Fruit fly (Drosophila melanogaster) whole organism: Measurements from ENCODE around the gene CG12725.

ENCODE experiments used
- CG8478 ChIP-seq: fragments of >200 bp; optimal IDR thresholded peaks from 2 replicates; lab custom pipeline; 2018; ENCODE audit warnings: inconsistent platforms
- Dll ChIP-seq: fragments of >200 bp; optimal IDR thresholded peaks from 2 replicates; lab custom pipeline; 2017
- EcR ChIP-seq, 2 experiments: fragments of >200 bp; optimal IDR thresholded peaks; 2 replicates each; lab custom pipeline; 2017; ENCODE audit warnings: missing biosample characterization in 2 of 2, missing genetic modification characterization in 2 of 2, missing genetic modification reagents in 2 of 2
- pan ChIP-seq: fragments of >200 bp; optimal IDR thresholded peaks from 2 replicates; lab custom pipeline; 2017
- psq ChIP-seq: fragments of >200 bp; optimal IDR thresholded peaks from 2 replicates; lab custom pipeline; 2017
- usp ChIP-seq: fragments of >200 bp; optimal IDR thresholded peaks from 2 replicates; lab custom pipeline; 2017; ENCODE audit warnings: missing biosample characterization, missing genetic modification characterization, mixed read lengths

Gene CG12725

dm6 chrX:13403962-13404830 is 1.5 kb upstream of the CG12725 start, which contains the start of gene GstT4:
TSS of gene GstT4 (plus strand) at chrX:13404749.
- no peak for TF ChIP-seq Dll (lab: Kevin White, UChicago)
- no peak for TF ChIP-seq psq (lab: Kevin White, UChicago)
- TF ChIP-seq usp (GFP tag; lab: Kevin White, UChicago) = no peak
- no peak for TF ChIP-seq CG8478 (lab: Kevin White, UChicago)
- no peak for TF ChIP-seq pan (lab: Kevin White, UChicago)
- TF ChIP-seq EcR (GFP tag; optimal IDR thresholded peaks at IDR 0.05; lab: Kevin White, UChicago) = no peak

- no peak for TF ChIP-seq psq (lab: Kevin White, UChicago)
- no peak for TF ChIP-seq EcR (GFP tag; optimal IDR thresholded peaks at IDR 0.05; lab: Kevin White, UChicago)
- no peak for TF ChIP-seq Dll (lab: Kevin White, UChicago)
These were observed 890 bp upstream of the CG12725 start for dm6 chrX:13403553-13403952.

- no peak for TF ChIP-seq usp (GFP tag; lab: Kevin White, UChicago)
These were observed 1.4 kb downstream of the CG12725 start for dm6 chrX:13401245-13401644.

- no peak for TF ChIP-seq Dll (lab: Kevin White, UChicago)
- no peak for TF ChIP-seq EcR (GFP tag; optimal IDR thresholded peaks at IDR 0.05; lab: Kevin White, UChicago)
- TF ChIP-seq psq (lab: Kevin White, UChicago) = no peak
- TF ChIP-seq usp (GFP tag; lab: Kevin White, UChicago) = no peak
- TF ChIP-seq pan (lab: Kevin White, UChicago) = no peak
- no peak for TF ChIP-seq CG8478 (lab: Kevin White, UChicago)
These were observed 5.1 kb downstream of the CG12725 start for dm6 chrX:13397610-13398009.

dm6 chrX:13396378-13397099 is 6.1 kb downstream of the CG12725 start, which contains the start of gene Bcat:
TSS of gene Bcat (plus strand) at chrX:13396899.
- TF ChIP-seq usp (GFP tag; lab: Kevin White, UChicago) (no peak), psq (lab: Kevin White, UChicago) (no peak), Dll (lab: Kevin White, UChicago) (no peak), EcR (GFP tag; optimal IDR thresholded peaks at IDR 0.05; lab: Kevin White, UChicago) (no peak), pan (lab: Kevin White, UChicago) (no peak), CG8478 (lab: Kevin White, UChicago) (no peak)

DNA sequence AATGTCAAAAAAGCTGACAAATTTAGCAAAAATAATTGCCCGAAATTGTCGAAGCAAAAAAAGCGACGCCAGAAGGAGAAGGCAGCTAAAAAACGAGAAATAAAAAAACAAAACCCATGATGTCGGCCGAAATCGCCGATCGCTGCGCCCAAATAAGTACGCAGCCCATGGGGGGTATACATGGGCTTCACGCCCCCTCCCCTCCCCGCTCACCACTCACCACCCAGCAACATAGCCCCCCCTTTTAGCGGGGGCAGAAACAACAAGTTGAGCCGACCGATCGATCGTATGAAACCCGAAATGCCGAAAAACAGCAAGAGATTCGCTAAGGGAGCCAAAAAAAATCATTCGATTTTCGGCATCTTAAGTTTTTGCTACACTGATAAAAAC is 6.7 kb downstream of the CG12725 start:
- TF ChIP-seq pan (lab: Kevin White, UChicago) (no peak), EcR (GFP tag; optimal IDR thresholded peaks at IDR 0.05; lab: Kevin White, UChicago) (no peak), usp (GFP tag; lab: Kevin White, UChicago) (no peak), psq (lab: Kevin White, UChicago) (no peak), CG8478 (lab: Kevin White, UChicago) (no peak), Dll (lab: Kevin White, UChicago) (no peak)

dm6 chrX:13395020-13395419 is 7.6 kb downstream of the CG12725 start:
- TF ChIP-seq pan (lab: Kevin White, UChicago) (no peak), CG8478 (lab: Kevin White, UChicago) (no peak), usp (GFP tag; lab: Kevin White, UChicago) (no peak)

dm6 chrX:13394343-13394742 is 8.3 kb downstream of the CG12725 start:
- TF ChIP-seq usp (GFP tag; lab: Kevin White, UChicago) = no peak
- TF ChIP-seq psq (lab: Kevin White, UChicago) = no peak
- no peak for TF ChIP-seq Dll (lab: Kevin White, UChicago)
- peak in 1 of 2 experiments; percentile 58 for TF ChIP-seq EcR (GFP tag; optimal IDR thresholded peaks at IDR 0.05; lab: Kevin White, UChicago)
- no peak for TF ChIP-seq CG8478 (lab: Kevin White, UChicago)

dm6 chrX:13392764-13393163 is 9.9 kb downstream of the CG12725 start:
- no peak for TF ChIP-seq usp (GFP tag; lab: Kevin White, UChicago)
- no peak for TF ChIP-seq psq (lab: Kevin White, UChicago)
- TF ChIP-seq CG8478 (lab: Kevin White, UChicago) = no peak
- no peak for TF ChIP-seq EcR (GFP tag; optimal IDR thresholded peaks at IDR 0.05; lab: Kevin White, UChicago)
- TF ChIP-seq pan (lab: Kevin White, UChicago) = no peak
- no peak for TF ChIP-seq Dll (lab: Kevin White, UChicago)

dm6 chrX:13392041-13392353 is 10.7 kb downstream of the CG12725 start:
- TF ChIP-seq pan (lab: Kevin White, UChicago) (no peak), psq (lab: Kevin White, UChicago) (no peak), usp (GFP tag; lab: Kevin White, UChicago) (no peak), Dll (lab: Kevin White, UChicago) (no peak), EcR (GFP tag; optimal IDR thresholded peaks at IDR 0.05; lab: Kevin White, UChicago) (no peak), CG8478 (lab: Kevin White, UChicago) (no peak)

DNA sequence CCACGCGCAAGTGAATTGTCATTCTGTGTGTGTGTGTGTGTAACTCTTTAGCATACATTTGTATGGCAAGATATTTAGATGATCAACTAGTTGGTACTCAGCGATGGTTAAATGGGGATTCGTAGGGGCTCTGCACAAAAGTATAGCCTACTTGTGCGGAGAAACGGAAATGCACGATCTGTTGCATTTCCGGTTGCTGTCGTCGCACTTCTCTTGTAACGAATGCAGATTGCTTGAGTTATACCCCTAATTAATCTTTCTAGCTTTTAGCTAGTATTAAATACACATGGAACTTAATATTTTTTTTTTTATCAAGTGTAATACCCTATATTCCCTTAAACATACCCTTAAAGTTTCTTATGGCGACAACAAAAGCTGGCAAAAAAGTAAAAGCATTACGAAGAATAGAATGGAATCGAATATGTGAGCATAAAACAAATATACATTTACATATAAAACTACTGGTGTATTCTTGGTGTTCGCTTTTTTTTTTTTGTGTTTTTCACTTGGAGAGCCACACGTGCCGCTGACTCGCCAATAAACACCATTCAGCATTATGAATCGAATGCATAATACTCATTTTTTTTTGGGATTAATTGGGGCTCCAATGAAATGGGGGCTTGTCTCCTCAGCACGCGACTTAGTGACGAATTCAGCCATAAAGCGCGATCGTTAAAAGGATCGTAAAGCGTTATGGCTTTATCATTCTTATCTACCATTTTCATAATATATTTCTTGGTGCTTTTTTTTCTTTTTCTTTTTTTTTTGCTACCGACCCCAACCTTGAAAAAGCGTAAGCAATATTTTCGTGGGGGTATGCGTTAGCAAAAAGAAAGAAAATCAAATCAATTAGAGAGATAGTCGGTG is 11.3 kb downstream of the CG12725 start:
- no peak for TF ChIP-seq CG8478 (lab: Kevin White, UChicago)
- no peak for TF ChIP-seq pan (lab: Kevin White, UChicago)
- TF ChIP-seq psq (lab: Kevin White, UChicago) = no peak
- no peak for TF ChIP-seq Dll (lab: Kevin White, UChicago)
- TF ChIP-seq usp (GFP tag; lab: Kevin White, UChicago) = no peak
- no peak for TF ChIP-seq EcR (GFP tag; optimal IDR thresholded peaks at IDR 0.05; lab: Kevin White, UChicago)
